Worm (Caenorhabditis elegans): ENCODE results near the gene irld-63.
A peak's percentile ranks its signal among the peaks of the same experiment; 100 is the strongest.

irld-63 gene

ce11 chrII:2973940-2974402 lies 43.4 kb downstream of the irld-63 start:
- TF ChIP-seq ceh-82 (tag; optimal IDR thresholded peaks at IDR 0.05): peak; percentile 26
- peak; percentile 97 for TF ChIP-seq Y55F3AM.14 (GFP tag; optimal IDR thresholded peaks at IDR 0.05)
- TF ChIP-seq ztf-11 (tag; optimal IDR thresholded peaks at IDR 0.05): peak; percentile 71
- TF ChIP-seq unc-62 (GFP tag; optimal IDR thresholded peaks at IDR 0.05): peak; percentile 16
- TF ChIP-seq mdl-1 (tag; optimal IDR thresholded peaks at IDR 0.05): peak; percentile 95 to 98
- TF ChIP-seq nhr-12 (tag; optimal IDR thresholded peaks at IDR 0.05): no peak
- peak; percentile 89 for TF ChIP-seq unc-55 (GFP tag; optimal IDR thresholded peaks at IDR 0.05)
- TF ChIP-seq sma-3 (GFP tag; optimal IDR thresholded peaks at IDR 0.05): peak; percentile 88
- TF ChIP-seq dmd-4 (tag; optimal IDR thresholded peaks at IDR 0.05): no peak
- TF ChIP-seq lin-11 (tag; optimal IDR thresholded peaks at IDR 0.05): peak; percentile 86
- peak; percentile 40 for TF ChIP-seq R02D3.7 (tag; optimal IDR thresholded peaks at IDR 0.05)
- TF ChIP-seq lsy-2 (tag; optimal IDR thresholded peaks at IDR 0.05): peak; percentile 90 to 93
- TF ChIP-seq sem-4 (tag; optimal IDR thresholded peaks at IDR 0.05): peak; percentile 93
- TF ChIP-seq nhr-77 (tag; optimal IDR thresholded peaks at IDR 0.05): peak; percentile 30
- TF ChIP-seq C34F6.9 (tag; optimal IDR thresholded peaks at IDR 0.05): peak; percentile 90
- TF ChIP-seq ztf-1 (GFP tag; conservative IDR thresholded peaks at IDR 0.05): no peak
- TF ChIP-seq ZK546.5 (tag; optimal IDR thresholded peaks at IDR 0.05): peak; percentile 32
- no peak for TF ChIP-seq peb-1 (tag; optimal IDR thresholded peaks at IDR 0.05)
- peak; percentile 90 for TF ChIP-seq zag-1 (tag; optimal IDR thresholded peaks at IDR 0.05)
- peak; percentile 95 for TF ChIP-seq mab-5 (tag; optimal IDR thresholded peaks at IDR 0.05)
- TF ChIP-seq ceh-16 (tag; optimal IDR thresholded peaks at IDR 0.05): peak; percentile 83
- no peak for TF ChIP-seq nhr-11 (tag; optimal IDR thresholded peaks at IDR 0.05)
- no peak for TF ChIP-seq skn-1 (tag; optimal IDR thresholded peaks at IDR 0.05)
- peak; percentile 79 for TF ChIP-seq blmp-1 (tag; optimal IDR thresholded peaks at IDR 0.05; ENCODE audit: insufficient read depth)
- TF ChIP-seq unc-39 (tag; optimal IDR thresholded peaks at IDR 0.05): no peak
- TF ChIP-seq snpc-4 (tag; optimal IDR thresholded peaks at IDR 0.05): peak; percentile 72
- peak; percentile 96 for TF ChIP-seq lin-13 (GFP tag; optimal IDR thresholded peaks at IDR 0.05)
- TF ChIP-seq crh-2 (tag; optimal IDR thresholded peaks at IDR 0.05): peak; percentile 96
- peak; percentile 96 for TF ChIP-seq nhr-21 (tag; optimal IDR thresholded peaks at IDR 0.05)
- peak; percentile 81 for TF ChIP-seq ama-1 (optimal IDR thresholded peaks at IDR 0.05)
- no peak for TF ChIP-seq nhr-23 (tag; optimal IDR thresholded peaks at IDR 0.05)
- peak; percentile 97 for TF ChIP-seq F13H6.1 (tag; optimal IDR thresholded peaks at IDR 0.05)
- TF ChIP-seq nhr-129 (tag; optimal IDR thresholded peaks at IDR 0.05): peak; percentile 90
- peak; percentile 88 for TF ChIP-seq nhr-6 (tag; optimal IDR thresholded peaks at IDR 0.05)
- TF ChIP-seq nhr-10 (tag; optimal IDR thresholded peaks at IDR 0.05): peak; percentile 51
- peak; percentile 99 for TF ChIP-seq sma-9 (GFP tag; optimal IDR thresholded peaks at IDR 0.05)
- TF ChIP-seq sma-9 (tag; optimal IDR thresholded peaks at IDR 0.05): peak; percentile 76
- TF ChIP-seq nhr-25 (tag; optimal IDR thresholded peaks at IDR 0.05): peak; percentile 97
- TF ChIP-seq alr-1 (tag; optimal IDR thresholded peaks at IDR 0.05): no peak
- peak; percentile 99 for TF ChIP-seq egl-27 (tag; optimal IDR thresholded peaks at IDR 0.05)
- no peak for TF ChIP-seq elt-3 (tag; optimal IDR thresholded peaks at IDR 0.05)
- TF ChIP-seq fos-1 (tag; optimal IDR thresholded peaks at IDR 0.05): peak; percentile 87
- no peak for TF ChIP-seq mbf-1 (tag; optimal IDR thresholded peaks at IDR 0.05)
- peak; percentile 96 for TF ChIP-seq ztf-4 (tag; optimal IDR thresholded peaks at IDR 0.05)
- TF ChIP-seq aly-2 (tag; optimal IDR thresholded peaks at IDR 0.05): no peak
- TF ChIP-seq lin-39 (tag; optimal IDR thresholded peaks at IDR 0.05): no peak
- peak; percentile 91 for TF ChIP-seq gmeb-1 (tag; optimal IDR thresholded peaks at IDR 0.05)
- peak; percentile 69 for TF ChIP-seq nhr-237 (tag; optimal IDR thresholded peaks at IDR 0.05)
- TF ChIP-seq elt-1 (tag; optimal IDR thresholded peaks at IDR 0.05): peak; percentile 49

Measured in whole organism, L2 larva.